Fruit fly (Drosophila melanogaster): ENCODE measurements around the gene Gr10a.

DNA sequence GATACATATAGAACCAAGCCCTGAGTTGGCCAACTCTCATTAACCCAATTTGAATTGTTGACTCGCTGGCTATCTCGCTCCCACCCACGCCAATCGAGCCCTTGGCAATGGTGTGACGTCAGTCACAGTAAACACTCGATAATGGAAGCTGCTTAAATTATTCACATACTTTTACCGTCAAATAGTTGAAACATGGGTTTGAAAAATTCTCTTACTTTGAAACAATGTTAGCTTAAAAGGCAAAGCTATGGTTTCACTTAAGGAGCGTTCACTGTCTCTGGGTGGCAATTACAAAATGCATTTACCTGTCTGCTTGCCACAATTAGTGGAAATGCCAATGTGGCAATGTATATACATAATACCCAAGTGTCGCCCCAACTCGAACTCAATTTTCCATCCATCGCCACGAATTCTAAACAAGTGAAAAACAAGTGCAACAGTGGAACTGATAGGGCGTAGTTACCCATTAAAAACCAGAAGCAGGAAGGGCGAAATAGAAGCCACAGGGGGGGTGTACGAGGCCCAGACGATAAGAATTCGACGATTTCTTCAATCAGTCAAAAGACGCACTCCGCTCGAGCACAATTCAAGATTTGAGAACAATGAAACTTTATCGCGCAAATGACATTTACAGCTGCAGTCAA, 32.4 kb upstream of the Gr10a start:
- no peak for TF ChIP-seq CTCF (optimal IDR thresholded peaks at IDR 0.05)
- no peak for TF ChIP-seq CG8478 (optimal IDR thresholded peaks at IDR 0.05)
